Worm (Caenorhabditis elegans) whole organism, L4 larva: ENCODE measurements around the gene wsp-1.

Experiments
- D1046.2 ChIP-seq: fragments of 200-800 bp; sonication (Bioruptor generic); IDR thresholded peaks from 2 replicates; pipeline ENCODE4 v1.3.6; 2022; ENCODE audit warnings: missing genetic modification characterization, missing compliant biosample characterization
- F37D6.2 ChIP-seq: sonication (generic microtip); optimal IDR thresholded peaks from 2 replicates; lab custom pipeline; 2016; ENCODE audit warnings: mild to moderate bottlenecking, missing genetic modification characterization, missing compliant biosample characterization
- F44E2.7 ChIP-seq: fragments of 200-800 bp; sonication (Bioruptor generic); IDR thresholded peaks from 2 replicates; pipeline ENCODE4 v2.1.2; 2022; ENCODE audit warnings: missing genetic modification characterization, missing compliant biosample characterization
- F49E8.2 ChIP-seq: sonication (generic microtip); optimal IDR thresholded peaks from 2 replicates; lab custom pipeline; 2016; ENCODE audit warnings: missing compliant biosample characterization, mild to moderate bottlenecking, missing genetic modification characterization, borderline replicate concordance
- R02D3.7 ChIP-seq: fragments of 150-350 bp; sonication (generic microtip); optimal IDR thresholded peaks from 3 replicates; lab custom pipeline; 2014; ENCODE audit warnings: missing biosample characterization, missing genetic modification characterization
- T26A8.4 ChIP-seq: fragments of 200-800 bp; sonication (Bioruptor generic); IDR thresholded peaks from 2 replicates; pipeline ENCODE4 v1.3.6; 2022; ENCODE audit warnings: missing genetic modification characterization, missing compliant biosample characterization
- Y48G9A.11 ChIP-seq: fragments of 200-800 bp; sonication (Bioruptor generic); IDR thresholded peaks from 2 replicates; pipeline ENCODE4 v1.3.6; 2022; ENCODE audit warnings: missing genetic modification reagents, missing genetic modification characterization, missing compliant biosample characterization
- aha-1 ChIP-seq: fragments of 150-350 bp; peaks from one replicate; lab custom pipeline; 2014; ENCODE audit warnings: missing biosample characterization, missing genetic modification characterization
- ama-1 ChIP-seq: fragments of 150-350 bp; optimal IDR thresholded peaks from 2 replicates; lab custom pipeline; 2014; ENCODE audit warnings: inconsistent platforms, mixed read lengths
- arid-1 ChIP-seq: fragments of 200-800 bp; sonication (Bioruptor generic); conservative IDR thresholded peaks from 2 replicates; pipeline ENCODE4 v1.3.6; 2022; ENCODE audit warnings: missing genetic modification reagents, missing genetic modification characterization, missing compliant biosample characterization
- ceh-20 ChIP-seq: fragments of 200-800 bp; sonication (Bioruptor generic); IDR thresholded peaks from 2 replicates; pipeline ENCODE4 v1.3.6; 2022; ENCODE audit warnings: missing genetic modification reagents, missing genetic modification characterization, missing compliant biosample characterization
- ceh-32 ChIP-seq: sonication (generic microtip); optimal IDR thresholded peaks from 2 replicates; lab custom pipeline; 2016; ENCODE audit warnings: mild to moderate bottlenecking, missing genetic modification characterization, missing compliant biosample characterization; ENCODE audit not compliant: poor library complexity
- ceh-44 ChIP-seq: fragments of 200-800 bp; sonication (Bioruptor generic); IDR thresholded peaks from 2 replicates; pipeline ENCODE4 v1.3.6; 2022; ENCODE audit warnings: missing genetic modification reagents, missing genetic modification characterization, missing compliant biosample characterization
- ces-1 ChIP-seq: fragments of 150-350 bp; sonication (generic microtip); optimal IDR thresholded peaks from 4 replicates; lab custom pipeline; 2014; ENCODE audit warnings: missing biosample characterization, missing genetic modification reagents, missing genetic modification characterization
- ctbp-1 ChIP-seq: fragments of 200-800 bp; sonication (Bioruptor generic); IDR thresholded peaks from 2 replicates; pipeline ENCODE4 v1.3.6; 2022; ENCODE audit warnings: missing genetic modification reagents, missing genetic modification characterization, missing compliant biosample characterization
- daf-8 ChIP-seq: fragments of 200-800 bp; sonication (Bioruptor generic); IDR thresholded peaks from 2 replicates; pipeline ENCODE4 v1.3.6; 2022; ENCODE audit warnings: missing genetic modification characterization, missing compliant biosample characterization
- dmd-8 ChIP-seq: fragments of 200-800 bp; sonication (Bioruptor generic); IDR thresholded peaks from 2 replicates; pipeline ENCODE4 v1.3.6; 2022; ENCODE audit warnings: missing genetic modification characterization, missing compliant biosample characterization
- dmd-9 ChIP-seq: fragments of 200-800 bp; sonication (Bioruptor generic); IDR thresholded peaks from 2 replicates; pipeline ENCODE4 v1.3.6; 2022; ENCODE audit warnings: missing genetic modification reagents, missing genetic modification characterization, missing compliant biosample characterization
- fkh-10 ChIP-seq: fragments of 150-350 bp; optimal IDR thresholded peaks from 2 replicates; lab custom pipeline; 2014; ENCODE audit warnings: missing biosample characterization, missing genetic modification reagents, missing genetic modification characterization
- gei-8 ChIP-seq: fragments of 200-800 bp; sonication (Bioruptor generic); optimal IDR thresholded peaks from 2 replicates; lab custom pipeline; 2018; ENCODE audit warnings: mild to moderate bottlenecking, missing genetic modification characterization, missing compliant biosample characterization
- hlh-11 ChIP-seq: fragments of 200-800 bp; sonication (Bioruptor generic); optimal IDR thresholded peaks from 2 replicates; lab custom pipeline; 2018; ENCODE audit warnings: mild to moderate bottlenecking, missing genetic modification characterization, missing compliant biosample characterization
- hlh-30 ChIP-seq: sonication (generic microtip); optimal IDR thresholded peaks from 2 replicates; lab custom pipeline; 2017; ENCODE audit warnings: antibody characterized with exemption, mild to moderate bottlenecking, missing genetic modification characterization, missing compliant biosample characterization; ENCODE audit not compliant: insufficient read depth
- hmg-1.1 ChIP-seq: fragments of 200-800 bp; sonication (Bioruptor generic); IDR thresholded peaks from 2 replicates; pipeline ENCODE4 v1.3.6; 2022; ENCODE audit warnings: missing genetic modification reagents, missing genetic modification characterization, missing compliant biosample characterization
- jun-1 ChIP-seq: fragments of 150-350 bp; optimal IDR thresholded peaks from 2 replicates; lab custom pipeline; 2014; ENCODE audit warnings: missing biosample characterization, missing genetic modification reagents, missing genetic modification characterization
- lin-1 ChIP-seq: fragments of 200-800 bp; sonication (Bioruptor generic); IDR thresholded peaks from 2 replicates; pipeline ENCODE4 v1.3.6; 2022; ENCODE audit warnings: missing genetic modification reagents, missing genetic modification characterization, missing compliant biosample characterization
- lin-13 ChIP-seq: fragments of 150-350 bp; optimal IDR thresholded peaks from 2 replicates; lab custom pipeline; 2014; ENCODE audit warnings: missing biosample characterization, missing genetic modification reagents, missing genetic modification characterization
- lin-29 ChIP-seq: fragments of 200-800 bp; sonication (Bioruptor generic); IDR thresholded peaks from 2 replicates; pipeline ENCODE4 v1.3.6; 2022; ENCODE audit warnings: missing genetic modification reagents, missing genetic modification characterization, missing compliant biosample characterization
- lin-39 ChIP-seq: fragments of 150-350 bp; optimal IDR thresholded peaks from 2 replicates; lab custom pipeline; 2014; ENCODE audit warnings: missing biosample characterization, missing genetic modification reagents, missing genetic modification characterization
- lir-3 ChIP-seq: sonication (generic microtip); optimal IDR thresholded peaks from 2 replicates; lab custom pipeline; 2016; ENCODE audit warnings: mild to moderate bottlenecking, missing genetic modification characterization, missing compliant biosample characterization
- lsy-2 ChIP-seq, 2 experiments: fragments of 150-350 bp in 1 of 2; sonication (generic microtip) in 1 of 2; optimal IDR thresholded peaks; 2 replicates each; lab custom pipeline; 2014 to 2017; ENCODE audit warnings: missing biosample characterization in 2 of 2, missing genetic modification characterization in 2 of 2
- mep-1 ChIP-seq: fragments of 150-350 bp; sonication (generic microtip); optimal IDR thresholded peaks from 3 replicates; lab custom pipeline; 2014; ENCODE audit warnings: missing biosample characterization, missing genetic modification characterization
- mes-2 ChIP-seq: sonication (generic microtip); optimal IDR thresholded peaks from 2 replicates; lab custom pipeline; 2016; ENCODE audit warnings: missing genotype, mild to moderate bottlenecking, missing genetic modification characterization, missing compliant biosample characterization; ENCODE audit not compliant: poor library complexity, severe bottlenecking
- mxl-3 ChIP-seq: fragments of 200-800 bp; sonication (Bioruptor generic); optimal IDR thresholded peaks from 2 replicates; lab custom pipeline; 2018; ENCODE audit warnings: mild to moderate bottlenecking, missing genetic modification characterization, missing compliant biosample characterization
- nhr-10 ChIP-seq: fragments of 150-350 bp; optimal IDR thresholded peaks from 2 replicates; lab custom pipeline; 2014; ENCODE audit warnings: missing biosample characterization, missing genetic modification characterization
- nhr-111 ChIP-seq: fragments of 200-800 bp; sonication (Bioruptor generic); optimal IDR thresholded peaks from 2 replicates; lab custom pipeline; 2018; ENCODE audit warnings: mild to moderate bottlenecking, missing genetic modification characterization, missing compliant biosample characterization
- nhr-237 ChIP-seq: sonication (generic microtip); optimal IDR thresholded peaks from 2 replicates; lab custom pipeline; 2017; ENCODE audit warnings: missing biosample characterization, missing genetic modification characterization
- nhr-28 ChIP-seq: fragments of 150-350 bp; optimal IDR thresholded peaks from 2 replicates; lab custom pipeline; 2014; ENCODE audit warnings: missing biosample characterization, missing genetic modification characterization
- nhr-41 ChIP-seq: fragments of 200-800 bp; sonication (Bioruptor generic); IDR thresholded peaks from 2 replicates; pipeline ENCODE4 v1.3.6; 2022; ENCODE audit warnings: missing genetic modification reagents, missing genetic modification characterization, missing compliant biosample characterization
- nhr-42 ChIP-seq: fragments of 200-800 bp; sonication (Bioruptor generic); IDR thresholded peaks from 2 replicates; pipeline ENCODE4 v1.3.6; 2022; ENCODE audit warnings: missing genetic modification characterization, missing compliant biosample characterization
- nhr-48 ChIP-seq: sonication (generic microtip); optimal IDR thresholded peaks from 2 replicates; lab custom pipeline; 2016; ENCODE audit warnings: mild to moderate bottlenecking, missing genetic modification characterization, missing compliant biosample characterization
- rbr-2 ChIP-seq: sonication (generic microtip); optimal IDR thresholded peaks from 2 replicates; lab custom pipeline; 2016; ENCODE audit warnings: missing genotype, missing genetic modification characterization, missing compliant biosample characterization
- sdz-12 ChIP-seq: fragments of 200-800 bp; sonication (Bioruptor generic); optimal IDR thresholded peaks from 2 replicates; lab custom pipeline; 2018; ENCODE audit warnings: mild to moderate bottlenecking, missing genetic modification characterization, missing compliant biosample characterization
- snpc-1.2 ChIP-seq: fragments of 200-800 bp; sonication (Bioruptor generic); IDR thresholded peaks from 2 replicates; pipeline ENCODE4 v1.3.6; 2022; ENCODE audit warnings: missing genetic modification reagents, missing genetic modification characterization, missing compliant biosample characterization
- spr-1 ChIP-seq: sonication (generic microtip); optimal IDR thresholded peaks from 2 replicates; lab custom pipeline; 2016; ENCODE audit warnings: mild to moderate bottlenecking, missing genetic modification characterization, missing compliant biosample characterization
- spr-3 ChIP-seq: fragments of 200-800 bp; sonication (Bioruptor generic); optimal IDR thresholded peaks from 2 replicates; lab custom pipeline; 2018; ENCODE audit warnings: mild to moderate bottlenecking, missing genetic modification characterization, missing compliant biosample characterization
- tag-97 ChIP-seq: fragments of 200-800 bp; sonication (Bioruptor generic); IDR thresholded peaks from 2 replicates; pipeline ENCODE4 v1.3.6; 2022; ENCODE audit warnings: missing genetic modification characterization, missing compliant biosample characterization
- unc-130 ChIP-seq: sonication (generic microtip); optimal IDR thresholded peaks from 2 replicates; lab custom pipeline; 2016; ENCODE audit warnings: missing genetic modification reagents, missing genetic modification characterization, missing compliant biosample characterization
- unc-62 ChIP-seq, 3 experiments: fragments of 150-350 bp in 1 of 3; sonication (generic microtip); optimal IDR thresholded peaks in 2 of 3; peaks in 1 of 3; 1 replicate in 1 of 3; 2 replicates in 2 of 3; lab custom pipeline; 2014 to 2017; ENCODE audit warnings: missing biosample characterization in 3 of 3, missing genetic modification characterization in 3 of 3, missing genetic modification reagents in 3 of 3, missing genotype in 1 of 3
- vab-7 ChIP-seq: fragments of 200-800 bp; sonication (Bioruptor generic); IDR thresholded peaks from 2 replicates; pipeline ENCODE4 v1.3.6; 2022; ENCODE audit warnings: missing genetic modification reagents, missing genetic modification characterization, missing compliant biosample characterization
- zag-1 ChIP-seq: fragments of 150-350 bp; optimal IDR thresholded peaks from 2 replicates; lab custom pipeline; 2014; ENCODE audit warnings: missing biosample characterization, missing genetic modification characterization
- zip-11 ChIP-seq: fragments of 200-800 bp; sonication (Bioruptor generic); IDR thresholded peaks from 2 replicates; pipeline ENCODE4 v1.3.6; 2022; ENCODE audit warnings: missing genetic modification characterization, missing compliant biosample characterization
- ztf-11 ChIP-seq: fragments of 150-350 bp; optimal IDR thresholded peaks from 2 replicates; lab custom pipeline; 2014; ENCODE audit warnings: missing biosample characterization, missing genetic modification characterization

The wsp-1 gene

ce11 chrIV:8183313-8183712, 15.4 kb downstream of the wsp-1 start (continued):
- TF ChIP-seq ctbp-1 (GFP tag; lab: Robert Waterston, UW) (peak; percentile 35; the same call in 1 of the 2 replicates), vab-7 (GFP tag; lab: Robert Waterston, UW) (no peak), F49E8.2 (tag; lab: Kevin White, UChicago) (no peak), F44E2.7 (GFP tag; lab: Robert Waterston, UW) (no peak), mes-2 (no peak), nhr-10 (tag; lab: Kevin White, UChicago) (no peak), nhr-111 (GFP tag; lab: Kevin White, UChicago) (no peak), fkh-10 (GFP tag; lab: Kevin White, UChicago) (peak; percentile 65), spr-3 (GFP tag; lab: Kevin White, UChicago) (no peak), hlh-30 (tag; lab: Kevin White, UChicago) (peak; percentile 37), hlh-11 (tag; lab: Kevin White, UChicago) (no peak), nhr-42 (GFP tag; lab: Robert Waterston, UW) (no peak), nhr-237 (tag; lab: Kevin White, UChicago) (no peak), sdz-12 (GFP tag; lab: Kevin White, UChicago) (no peak), ceh-20 (GFP tag; lab: Robert Waterston, UW) (no peak), lin-13 (GFP tag; lab: Kevin White, UChicago) (no peak), ama-1 (no peak), lin-39 (no peak), lin-1 (GFP tag; lab: Robert Waterston, UW) (no peak), ceh-32 (tag; lab: Kevin White, UChicago) (no peak), zag-1 (no peak), ceh-44 (0 out of 2 replicates have a peak, but pooled peaks have one; percentile 42), zip-11 (GFP tag; lab: Robert Waterston, UW) (no peak), dmd-9 (no peak), R02D3.7 (tag; lab: Kevin White, UChicago) (no peak), tag-97 (GFP tag; lab: Robert Waterston, UW) (no peak), lir-3 (no peak), nhr-41 (GFP tag; lab: Robert Waterston, UW) (no peak), nhr-48 (no peak), snpc-1.2 (no peak), rbr-2 (tag; lab: Kevin White, UChicago) (peak; percentile 75), D1046.2 (GFP tag; lab: Robert Waterston, UW) (no peak), mep-1 (tag; lab: Kevin White, UChicago) (peak; percentile 58), daf-8 (GFP tag; lab: Robert Waterston, UW) (no peak), lsy-2 (tag; optimal IDR thresholded peaks at IDR 0.05; lab: Kevin White, UChicago) (peak in 1 of 2 experiments; percentile 49), mxl-3 (GFP tag; lab: Kevin White, UChicago) (peak; percentile 28), hmg-1.1 (GFP tag; lab: Robert Waterston, UW) (peak; percentile 52)

DNA sequence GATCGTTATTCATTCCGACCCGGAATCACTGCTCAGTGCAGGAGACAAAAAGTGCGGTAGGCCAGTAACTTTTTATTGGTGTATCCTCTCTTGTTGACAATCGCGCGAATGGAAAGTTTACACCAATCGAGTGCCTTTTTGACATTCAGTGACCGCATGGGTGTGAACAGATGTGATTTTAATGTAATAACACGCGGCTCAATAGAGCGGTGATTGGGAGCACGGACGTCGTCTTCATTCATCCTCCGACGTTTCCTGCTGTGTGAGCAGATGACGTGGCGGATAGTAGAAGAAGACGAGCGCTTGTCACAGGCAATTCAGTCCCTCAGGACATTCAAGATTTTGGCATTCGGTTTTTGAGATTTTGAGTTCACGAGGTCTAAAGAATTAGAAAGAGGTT, 16.2 kb downstream of the wsp-1 start:
- no peak for TF ChIP-seq ztf-11 (tag; lab: Kevin White, UChicago)
- no peak for TF ChIP-seq lin-29 (GFP tag; lab: Robert Waterston, UW)
- TF ChIP-seq unc-62 (GFP tag; optimal IDR thresholded peaks at IDR 0.05 in 1 of 2; lab: Kevin White, UChicago): peak in 1 of 2 experiments; percentile 16
- TF ChIP-seq unc-62 (tag; optimal IDR thresholded peaks at IDR 0.05; lab: Kevin White, UChicago): no peak
- no peak for TF ChIP-seq dmd-8 (GFP tag; lab: Robert Waterston, UW)
- no peak for TF ChIP-seq nhr-28 (tag; lab: Kevin White, UChicago)
- TF ChIP-seq ctbp-1 (GFP tag; lab: Robert Waterston, UW): no peak
- no peak for TF ChIP-seq ceh-20 (GFP tag; lab: Robert Waterston, UW)
- TF ChIP-seq spr-1 (tag; lab: Kevin White, UChicago): no peak
- TF ChIP-seq aha-1 (tag; lab: Kevin White, UChicago): peak; percentile 48
- no peak for TF ChIP-seq jun-1 (tag; lab: Kevin White, UChicago)
- TF ChIP-seq unc-130 (GFP tag; lab: Kevin White, UChicago): no peak
- no peak for TF ChIP-seq mep-1 (tag; lab: Kevin White, UChicago)
- no peak for TF ChIP-seq arid-1 (GFP tag; lab: Robert Waterston, UW)
- no peak for TF ChIP-seq T26A8.4 (GFP tag; lab: Robert Waterston, UW)
- no peak for TF ChIP-seq nhr-237 (tag; lab: Kevin White, UChicago)
- TF ChIP-seq F37D6.2 (tag; lab: Kevin White, UChicago): no peak
- no peak for TF ChIP-seq mxl-3 (GFP tag; lab: Kevin White, UChicago)
- peak; percentile 7 for TF ChIP-seq ces-1 (GFP tag; lab: Kevin White, UChicago)
- no peak for TF ChIP-seq gei-8 (GFP tag; lab: Kevin White, UChicago)
- no peak for TF ChIP-seq zag-1
- no peak for TF ChIP-seq Y48G9A.11 (GFP tag; lab: Robert Waterston, UW)
